Fruit fly (Drosophila melanogaster) whole organism, pupa: ENCODE data around the gene Fuca.

Experiments used
- CG15710 ChIP-seq: fragments of 200-800 bp; sonication (Bioruptor generic); optimal IDR thresholded peaks from 2 replicates; lab custom pipeline; 2018; ENCODE audit warnings: missing biosample characterization, mild to moderate bottlenecking, missing genetic modification characterization, moderate library complexity
- CG17806 ChIP-seq: fragments of 200-800 bp; sonication (Bioruptor generic); optimal IDR thresholded peaks from 2 replicates; lab custom pipeline; 2018; ENCODE audit warnings: missing biosample characterization, mild to moderate bottlenecking, missing genetic modification characterization, moderate library complexity
- CG34367 ChIP-seq: fragments of 200-800 bp; sonication (Bioruptor generic); optimal IDR thresholded peaks from 2 replicates; lab custom pipeline; 2018; ENCODE audit warnings: missing biosample characterization, mild to moderate bottlenecking, missing genetic modification characterization

- no peak for TF ChIP-seq CG15710 (tag; lab: Kevin White, UChicago)
- TF ChIP-seq CG34367 (tag; lab: Kevin White, UChicago) = no peak
- no peak for TF ChIP-seq CG17806 (tag; lab: Kevin White, UChicago)
These were observed 32.3 kb upstream of the Fuca start for dm6 chr3L:11554796-11555195.
